ENCODE assay signal across 2 fruit fly cellular contexts in the genomic region with DNA sequence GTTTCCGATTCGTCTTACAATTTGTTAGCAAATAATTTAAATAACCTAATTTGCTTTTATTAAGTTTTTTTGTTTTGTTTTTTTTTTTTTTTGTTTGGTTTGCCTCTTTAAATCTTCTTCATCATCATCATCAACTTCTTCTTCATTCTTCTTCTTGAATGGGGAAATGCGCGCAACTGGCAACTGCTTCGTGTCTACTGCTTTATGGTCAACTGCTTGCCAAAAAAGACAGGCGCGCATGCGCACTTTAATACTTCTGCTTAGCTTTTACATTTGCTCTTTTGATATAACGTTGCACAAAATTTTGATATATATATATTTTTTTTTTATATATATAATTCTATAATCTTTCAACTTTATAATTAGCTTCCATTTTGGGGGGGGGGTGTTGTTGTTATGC.
TF ChIP-seq lines count a peak whose summit lies in the region.

No protein-coding gene starts in this region.

- TF ChIP-seq CTCF in whole organism, embryonic (GFP tag; optimal IDR thresholded peaks at IDR 0.05; lab: Kevin White, UChicago), result no peak

TF ChIP-seq in whole organism, adult, 20 proteins besides CTCF, POLR2A, EP300 and RAD21:
- peak; percentile 39 for TF ChIP-seq kay (GFP tag; lab: Kevin White, UChicago; ENCODE audit: borderline replicate concordance)
- no peak for TF ChIP-seq Hr96 (GFP tag; optimal IDR thresholded peaks at IDR 0.05; lab: Kevin White, UChicago)
- TF ChIP-seq CG33017 (tag; optimal IDR thresholded peaks at IDR 0.05; lab: Kevin White, UChicago), result no peak
- TF ChIP-seq CG7101 (tag; optimal IDR thresholded peaks at IDR 0.05; lab: Kevin White, UChicago), result no peak
TF ChIP-seq in whole organism, adult: peak in this region for 1.

TF ChIP-seq in whole organism, embryonic, 481 proteins besides CTCF, POLR2A, EP300 and RAD21:
- TF ChIP-seq CG2120 (GFP tag; optimal IDR thresholded peaks at IDR 0.05; lab: Kevin White, UChicago) (no peak), Oli (tag; optimal IDR thresholded peaks at IDR 0.05; lab: Kevin White, UChicago) (no peak), Dfd (GFP tag; optimal IDR thresholded peaks at IDR 0.05; lab: Kevin White, UChicago) (peak in 1 of 2 experiments; percentile 23), CG5180 (GFP tag; optimal IDR thresholded peaks at IDR 0.05; lab: Kevin White, UChicago) (no peak), pb (GFP tag; optimal IDR thresholded peaks at IDR 0.05; lab: Kevin White, UChicago) (no peak), CG8924 (tag; optimal IDR thresholded peaks at IDR 0.05; lab: Kevin White, UChicago) (no peak), Jarid2 (GFP tag; optimal IDR thresholded peaks at IDR 0.05; lab: Kevin White, UChicago) (no peak), CG2875 (GFP tag; optimal IDR thresholded peaks at IDR 0.05; lab: Kevin White, UChicago) (no peak), CG31365 (tag; optimal IDR thresholded peaks at IDR 0.05; lab: Kevin White, UChicago) (peak; percentile 84), ewg (GFP tag; optimal IDR thresholded peaks at IDR 0.05; lab: Kevin White, UChicago) (peak; percentile 38), CG17385 (GFP tag; optimal IDR thresholded peaks at IDR 0.05; lab: Kevin White, UChicago) (peak; percentile 56), mld (GFP tag; IDR thresholded peaks at IDR 0.05; lab: Robert Waterston, UW; ENCODE audit: partially characterized antibody) (no peak), Awh (GFP tag; IDR thresholded peaks at IDR 0.05; lab: Robert Waterston, UW) (no peak), stwl (tag; optimal IDR thresholded peaks at IDR 0.05; lab: Kevin White, UChicago) (peak; percentile 50), Hr78 (GFP tag; optimal IDR thresholded peaks at IDR 0.05; lab: Kevin White, UChicago) (no peak), Lim3 (GFP tag; IDR thresholded peaks at IDR 0.05; lab: Robert Waterston, UW) (no peak), CG8290 (GFP tag; optimal IDR thresholded peaks at IDR 0.05; lab: Kevin White, UChicago) (peak; percentile 90), CG8290 (tag; optimal IDR thresholded peaks at IDR 0.05; lab: Kevin White, UChicago) (peak in 1 of 2 experiments; percentile 4), da (GFP tag; optimal IDR thresholded peaks at IDR 0.05; lab: Kevin White, UChicago) (no peak), ssp (GFP tag; IDR thresholded peaks at IDR 0.05; lab: Robert Waterston, UW) (no peak), CG6765 (GFP tag; optimal IDR thresholded peaks at IDR 0.05; lab: Kevin White, UChicago) (no peak), CG7271 (tag; optimal IDR thresholded peaks at IDR 0.05; lab: Kevin White, UChicago) (no peak), CG30403 (GFP tag; optimal IDR thresholded peaks at IDR 0.05; lab: Kevin White, UChicago) (no peak), CG6272 (GFP tag; IDR thresholded peaks at IDR 0.05; lab: Robert Waterston, UW) (no peak), CG16815 (GFP tag; optimal IDR thresholded peaks at IDR 0.05; lab: Kevin White, UChicago) (no peak), Fer1 (GFP tag; optimal IDR thresholded peaks at IDR 0.05; lab: Kevin White, UChicago) (no peak), CG12104 (GFP tag; optimal IDR thresholded peaks at IDR 0.05; lab: Kevin White, UChicago) (no peak)
